Worm (Caenorhabditis elegans) whole organism, midembryonic: ENCODE data around the gene F32D8.14.

Source experiments
- T22C8.4 ChIP-seq: fragments of 200-800 bp; sonication (Bioruptor generic); IDR thresholded peaks from 2 replicates; pipeline ENCODE4 v1.3.6; 2022; ENCODE audit warnings: missing genetic modification characterization, missing compliant biosample characterization
- cog-1 ChIP-seq: sonication (generic microtip); optimal IDR thresholded peaks from 2 replicates; lab custom pipeline; 2016; ENCODE audit warnings: missing genetic modification characterization, missing compliant biosample characterization
- flt-1 ChIP-seq: fragments of 200-800 bp; sonication (Bioruptor generic); IDR thresholded peaks from 2 replicates; pipeline ENCODE4 v1.3.6; 2022; ENCODE audit warnings: missing genetic modification characterization, missing compliant biosample characterization
- klf-2 ChIP-seq: fragments of 200-800 bp; sonication (Bioruptor generic); conservative IDR thresholded peaks from 2 replicates; pipeline ENCODE4 v1.3.6; 2022; ENCODE audit warnings: missing genetic modification reagents, missing genetic modification characterization, missing compliant biosample characterization
- med-1 ChIP-seq: sonication (generic microtip); optimal IDR thresholded peaks from 2 replicates; lab custom pipeline; 2017; ENCODE audit warnings: missing genetic modification characterization, mild to moderate bottlenecking, missing compliant biosample characterization, antibody characterized with exemption, missing genetic modification reagents; ENCODE audit not compliant: insufficient read depth
- ref-1 ChIP-seq: fragments of 200-800 bp; sonication (Bioruptor generic); conservative IDR thresholded peaks from 2 replicates; pipeline ENCODE4 v1.3.6; 2022; ENCODE audit warnings: missing genetic modification reagents, missing genetic modification characterization, missing compliant biosample characterization
- ztf-23 ChIP-seq: fragments of 200-800 bp; sonication (Bioruptor generic); IDR thresholded peaks from 2 replicates; pipeline ENCODE4 v1.3.6; 2022; ENCODE audit warnings: missing genetic modification reagents, missing genetic modification characterization, missing compliant biosample characterization
- ztf-29 ChIP-seq: fragments of 200-800 bp; sonication (Bioruptor generic); IDR thresholded peaks from 2 replicates; pipeline ENCODE4 v1.3.6; 2022; ENCODE audit warnings: missing genetic modification reagents, missing genetic modification characterization, missing compliant biosample characterization

DNA sequence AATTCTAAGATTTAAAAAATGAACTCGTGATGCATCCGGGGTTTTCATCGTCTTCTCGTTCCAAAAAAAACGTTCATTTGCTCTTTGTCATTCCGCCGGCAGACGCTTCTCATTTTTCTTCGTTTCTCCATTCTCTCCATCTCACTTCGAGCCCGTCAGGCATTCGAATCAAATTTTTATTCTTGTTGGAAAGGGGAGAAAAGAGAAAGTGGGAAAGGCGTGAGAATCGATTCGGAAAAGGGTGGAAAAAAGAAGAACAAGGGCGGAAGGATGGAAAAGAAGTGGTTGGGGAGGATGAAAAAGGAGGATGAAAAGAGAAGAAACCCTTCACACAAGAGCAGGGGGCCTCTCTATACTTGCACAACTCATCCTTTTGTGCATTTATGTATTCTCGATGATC lies 10.2 kb upstream of the F32D8.14 start:
- TF ChIP-seq ztf-29 (no peak), cog-1 (no peak), ztf-23 (no peak), ref-1 (GFP tag; lab: Robert Waterston, UW) (no peak), klf-2 (GFP tag; lab: Robert Waterston, UW) (no peak), flt-1 (GFP tag; lab: Robert Waterston, UW) (no peak), med-1 (GFP tag; lab: Kevin White, UChicago) (no peak), T22C8.4 (GFP tag; lab: Robert Waterston, UW) (no peak)
